Worm (Caenorhabditis elegans): ENCODE measurements around the gene grl-23.

grl-23 gene

DNA sequence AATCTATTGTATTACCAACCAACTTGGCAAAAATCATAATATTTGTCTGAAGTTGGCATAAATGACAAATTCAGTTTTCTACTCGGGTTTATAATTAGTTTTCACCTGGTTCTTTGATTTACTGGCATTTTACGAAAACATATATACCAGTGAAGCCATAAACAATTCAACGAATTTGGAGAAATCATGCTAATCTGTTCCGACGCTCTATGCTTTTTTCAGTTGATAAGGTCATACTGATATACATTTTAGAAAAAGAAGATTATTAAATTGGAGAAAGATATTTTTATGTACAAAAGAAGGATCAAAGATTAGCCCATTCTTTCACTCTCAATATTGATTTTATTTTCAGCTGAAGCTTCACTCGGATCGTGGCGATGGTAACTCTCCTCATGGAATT lies 10.1 kb upstream of the grl-23 start:
- TF ChIP-seq nhr-77 (tag; optimal IDR thresholded peaks at IDR 0.05) (no peak), sma-9 (GFP tag; optimal IDR thresholded peaks at IDR 0.05) (no peak), sma-9 (tag; optimal IDR thresholded peaks at IDR 0.05) (no peak)

DNA sequence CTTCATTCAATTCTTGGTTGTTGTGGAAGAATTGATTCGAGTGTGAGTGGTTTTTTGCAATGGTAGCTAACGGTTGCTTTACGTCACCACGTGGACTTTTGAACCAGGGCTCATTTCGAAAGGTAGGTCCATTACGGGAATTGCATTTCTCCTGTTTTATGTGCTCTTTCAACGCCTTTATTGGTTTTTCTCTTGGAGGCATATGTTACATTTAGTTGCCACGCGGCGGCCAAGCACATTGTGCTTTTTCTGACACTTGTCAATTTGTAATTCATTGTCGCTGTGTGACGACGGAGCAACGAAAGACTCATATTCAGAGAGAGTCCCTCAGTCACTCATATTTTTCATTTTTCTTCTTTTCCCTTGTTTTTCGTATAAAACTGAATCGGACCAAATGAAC lies 8.1 kb upstream of the grl-23 start:
- no peak for TF ChIP-seq gmeb-1 (tag; optimal IDR thresholded peaks at IDR 0.05)
- peak; percentile 14 for TF ChIP-seq crh-2 (tag; optimal IDR thresholded peaks at IDR 0.05)
- no peak for TF ChIP-seq peb-1 (tag; optimal IDR thresholded peaks at IDR 0.05)
- peak; percentile 10 for TF ChIP-seq lin-11 (tag; optimal IDR thresholded peaks at IDR 0.05)

ce11 chrV:12583421-12583820 lies 6.7 kb upstream of the grl-23 start:
- TF ChIP-seq unc-55 (GFP tag; optimal IDR thresholded peaks at IDR 0.05) (peak; percentile 58), peb-1 (tag; optimal IDR thresholded peaks at IDR 0.05) (no peak)

ce11 chrV:12579299-12579698 lies 2.6 kb upstream of the grl-23 start, which contains the start of gene E02A10.3:
E02A10.3 (plus strand) TSS chrV:12579599.
- TF ChIP-seq ztf-1 (GFP tag; conservative IDR thresholded peaks at IDR 0.05) (no peak), sma-3 (GFP tag; optimal IDR thresholded peaks at IDR 0.05) (no peak), elt-3 (tag; optimal IDR thresholded peaks at IDR 0.05) (no peak), nhr-237 (tag; optimal IDR thresholded peaks at IDR 0.05) (no peak), ama-1 (optimal IDR thresholded peaks at IDR 0.05) (no peak), elt-1 (tag; optimal IDR thresholded peaks at IDR 0.05) (no peak), ceh-82 (tag; optimal IDR thresholded peaks at IDR 0.05) (no peak), zag-1 (tag; optimal IDR thresholded peaks at IDR 0.05) (no peak), lin-39 (tag; optimal IDR thresholded peaks at IDR 0.05) (no peak), sma-9 (GFP tag; optimal IDR thresholded peaks at IDR 0.05) (no peak), sma-9 (tag; optimal IDR thresholded peaks at IDR 0.05) (no peak), sem-4 (tag; optimal IDR thresholded peaks at IDR 0.05) (no peak), peb-1 (tag; optimal IDR thresholded peaks at IDR 0.05) (no peak), unc-39 (tag; optimal IDR thresholded peaks at IDR 0.05) (no peak), lsy-2 (tag; optimal IDR thresholded peaks at IDR 0.05) (no peak), skn-1 (tag; optimal IDR thresholded peaks at IDR 0.05) (no peak), egl-27 (tag; optimal IDR thresholded peaks at IDR 0.05) (no peak)

DNA sequence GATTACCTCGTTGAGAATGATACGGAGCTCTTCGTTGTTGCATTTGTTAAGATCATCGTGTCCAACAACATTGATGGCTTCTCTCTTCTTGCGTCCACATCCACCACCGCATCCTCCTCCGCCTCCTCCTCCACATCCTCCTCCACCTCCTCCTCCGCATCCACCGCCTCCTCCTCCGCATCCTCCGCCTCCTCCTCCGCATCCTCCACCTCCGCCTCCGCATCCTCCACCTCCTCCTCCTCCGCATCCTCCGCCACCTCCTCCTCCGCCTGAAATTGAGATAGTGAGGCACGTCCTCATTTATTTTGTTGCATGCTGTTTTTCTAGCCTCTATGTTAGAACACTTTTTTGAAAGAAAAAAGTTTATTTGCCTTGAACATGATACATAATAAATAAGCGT lies 851 bp downstream of the grl-23 start:
- TF ChIP-seq nhr-12 (tag; optimal IDR thresholded peaks at IDR 0.05), result no peak
- no peak for TF ChIP-seq C34F6.9 (tag; optimal IDR thresholded peaks at IDR 0.05)
- TF ChIP-seq ztf-1 (GFP tag; conservative IDR thresholded peaks at IDR 0.05), result no peak
- TF ChIP-seq lin-13 (GFP tag; optimal IDR thresholded peaks at IDR 0.05), result no peak
- no peak for TF ChIP-seq unc-62 (GFP tag; optimal IDR thresholded peaks at IDR 0.05)
- TF ChIP-seq nhr-21 (tag; optimal IDR thresholded peaks at IDR 0.05), result no peak
- no peak for TF ChIP-seq nhr-129 (tag; optimal IDR thresholded peaks at IDR 0.05)
- TF ChIP-seq mab-5 (tag; optimal IDR thresholded peaks at IDR 0.05), result no peak
- no peak for TF ChIP-seq crh-2 (tag; optimal IDR thresholded peaks at IDR 0.05)
- TF ChIP-seq ztf-4 (tag; optimal IDR thresholded peaks at IDR 0.05), result no peak
- no peak for TF ChIP-seq ceh-16 (tag; optimal IDR thresholded peaks at IDR 0.05)
- TF ChIP-seq blmp-1 (tag; optimal IDR thresholded peaks at IDR 0.05; ENCODE audit: insufficient read depth), result no peak
- no peak for TF ChIP-seq sma-9 (GFP tag; optimal IDR thresholded peaks at IDR 0.05)
- TF ChIP-seq sma-9 (tag; optimal IDR thresholded peaks at IDR 0.05), result no peak
- TF ChIP-seq F13H6.1 (tag; optimal IDR thresholded peaks at IDR 0.05), result no peak
- no peak for TF ChIP-seq alr-1 (tag; optimal IDR thresholded peaks at IDR 0.05)
- no peak for TF ChIP-seq snpc-4 (tag; optimal IDR thresholded peaks at IDR 0.05)

DNA sequence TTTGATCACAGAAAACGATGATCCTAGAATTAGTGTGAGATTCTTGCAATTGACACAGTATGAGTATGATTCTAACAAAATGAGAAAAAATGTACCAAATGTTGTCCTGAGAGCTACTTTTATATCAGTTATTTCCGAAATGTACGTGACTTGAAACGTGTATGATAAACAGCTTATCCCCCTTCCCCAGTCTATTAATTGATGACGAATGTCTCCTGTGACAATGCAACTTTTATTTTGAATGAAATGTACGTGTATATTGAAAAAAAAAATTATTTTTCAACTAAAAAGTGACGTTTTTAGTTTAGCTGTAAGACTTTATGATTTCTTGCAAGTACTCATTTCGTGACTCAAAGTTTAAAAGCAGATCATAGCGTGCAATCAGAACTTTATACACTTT lies 6.4 kb downstream of the grl-23 start:
- TF ChIP-seq blmp-1 (tag; optimal IDR thresholded peaks at IDR 0.05; ENCODE audit: insufficient read depth), result no peak
- TF ChIP-seq nhr-6 (tag; optimal IDR thresholded peaks at IDR 0.05), result no peak
- TF ChIP-seq nhr-25 (tag; optimal IDR thresholded peaks at IDR 0.05), result no peak
- TF ChIP-seq elt-1 (tag; optimal IDR thresholded peaks at IDR 0.05), result no peak
- TF ChIP-seq ztf-1 (GFP tag; conservative IDR thresholded peaks at IDR 0.05), result no peak
- no peak for TF ChIP-seq unc-62 (GFP tag; optimal IDR thresholded peaks at IDR 0.05)
- no peak for TF ChIP-seq lin-11 (tag; optimal IDR thresholded peaks at IDR 0.05)
- TF ChIP-seq nhr-77 (tag; optimal IDR thresholded peaks at IDR 0.05), result no peak
- TF ChIP-seq elt-3 (tag; optimal IDR thresholded peaks at IDR 0.05), result no peak
- TF ChIP-seq peb-1 (tag; optimal IDR thresholded peaks at IDR 0.05), result no peak
- no peak for TF ChIP-seq nhr-237 (tag; optimal IDR thresholded peaks at IDR 0.05)
- no peak for TF ChIP-seq nhr-23 (tag; optimal IDR thresholded peaks at IDR 0.05)
- no peak for TF ChIP-seq R02D3.7 (tag; optimal IDR thresholded peaks at IDR 0.05)
- no peak for TF ChIP-seq skn-1 (tag; optimal IDR thresholded peaks at IDR 0.05)
- no peak for TF ChIP-seq snpc-4 (tag; optimal IDR thresholded peaks at IDR 0.05)
- TF ChIP-seq crh-2 (tag; optimal IDR thresholded peaks at IDR 0.05), result no peak
- TF ChIP-seq sma-3 (GFP tag; optimal IDR thresholded peaks at IDR 0.05), result no peak
- no peak for TF ChIP-seq dmd-4 (tag; optimal IDR thresholded peaks at IDR 0.05)
